Fruit fly (Drosophila melanogaster): ENCODE results near the gene CG12025.

dm6 chr3L:1886125-1886544 is 20.9 kb downstream of the CG12025 start:
- no peak for TF ChIP-seq insv (optimal IDR thresholded peaks at IDR 0.05)
- TF ChIP-seq psq (optimal IDR thresholded peaks at IDR 0.05), result no peak
- no peak for TF ChIP-seq Sin3A (optimal IDR thresholded peaks at IDR 0.05)
- TF ChIP-seq Myc (optimal IDR thresholded peaks at IDR 0.05), result no peak
- no peak for TF ChIP-seq ttk (optimal IDR thresholded peaks at IDR 0.05)
- TF ChIP-seq h (optimal IDR thresholded peaks at IDR 0.05), result no peak

Data from Kc167 (cell line).